Fruit fly (Drosophila melanogaster) whole organism, embryonic: ENCODE data around the gene AGO2.

ENCODE experiments used
- CG10366 ChIP-seq: fragments of 200-800 bp; sonication (Bioruptor generic); IDR thresholded peaks from 2 replicates; pipeline ENCODE4 v1.3.6; 2022; ENCODE audit warnings: missing biosample characterization, missing genetic modification characterization
- CG10565 ChIP-seq: fragments of 200-800 bp; sonication (Bioruptor generic); optimal IDR thresholded peaks from 3 replicates; lab custom pipeline; 2016; ENCODE audit warnings: missing biosample characterization, mild to moderate bottlenecking, missing genetic modification characterization
- CG11560 ChIP-seq: fragments of 200-800 bp; sonication (Bioruptor generic); IDR thresholded peaks from 3 replicates; pipeline ENCODE4 v1.3.6; 2022; ENCODE audit warnings: missing biosample characterization, missing genetic modification characterization
- CG13296 ChIP-seq: fragments of 200-800 bp; sonication (Bioruptor generic); optimal IDR thresholded peaks from 3 replicates; lab custom pipeline; 2018; ENCODE audit warnings: missing biosample characterization, mild to moderate bottlenecking, missing genetic modification characterization
- CG13894 ChIP-seq: fragments of 200-800 bp; sonication (Bioruptor generic); optimal IDR thresholded peaks from 3 replicates; lab custom pipeline; 2018; ENCODE audit warnings: missing biosample characterization, mild to moderate bottlenecking, missing genetic modification characterization, moderate library complexity
- CG15601 ChIP-seq: fragments of 200-800 bp; sonication (Bioruptor generic); optimal IDR thresholded peaks from 3 replicates; lab custom pipeline; 2019; ENCODE audit warnings: missing biosample characterization, mild to moderate bottlenecking, missing genetic modification characterization, moderate library complexity
- CG18262 ChIP-seq: fragments of 200-800 bp; optimal IDR thresholded peaks from 3 replicates; lab custom pipeline; 2019; ENCODE audit warnings: missing biosample characterization, mild to moderate bottlenecking, missing genetic modification characterization, moderate library complexity
- CG18619 ChIP-seq: fragments of 200-800 bp; sonication (Bioruptor generic); optimal IDR thresholded peaks from 3 replicates; lab custom pipeline; 2017; ENCODE audit warnings: missing biosample characterization, mild to moderate bottlenecking, missing genetic modification characterization
- CG2129 ChIP-seq: fragments of 200-800 bp; sonication (Bioruptor generic); IDR thresholded peaks from 2 replicates; pipeline ENCODE4 v1.3.6; 2022; ENCODE audit warnings: missing biosample characterization, missing genetic modification characterization; ENCODE audit not compliant: partially characterized antibody
- CG2199 ChIP-seq: fragments of 200-800 bp; sonication (Bioruptor generic); IDR thresholded peaks from 3 replicates; pipeline ENCODE4 v1.3.6; 2022; ENCODE audit warnings: missing biosample characterization, missing genetic modification characterization
- CG2712 ChIP-seq: fragments of 200-800 bp; optimal IDR thresholded peaks from 3 replicates; lab custom pipeline; 2019; ENCODE audit warnings: missing biosample characterization, mild to moderate bottlenecking, missing genetic modification characterization, moderate library complexity
- CG30431 ChIP-seq: fragments of 200-800 bp; sonication (Bioruptor generic); optimal IDR thresholded peaks from 2 replicates; lab custom pipeline; 2017; ENCODE audit warnings: missing biosample characterization, missing genetic modification characterization
- CG33557 ChIP-seq: fragments of 200-800 bp; sonication (Bioruptor generic); optimal IDR thresholded peaks from 2 replicates; lab custom pipeline; 2019; ENCODE audit warnings: missing biosample characterization, mild to moderate bottlenecking, missing genetic modification characterization, moderate library complexity
- CG7839 ChIP-seq: fragments of 200-800 bp; sonication (Bioruptor generic); optimal IDR thresholded peaks from 3 replicates; lab custom pipeline; 2018; ENCODE audit warnings: missing biosample characterization, mild to moderate bottlenecking, missing genetic modification characterization, moderate library complexity
- CG7963 ChIP-seq: fragments of 200-800 bp; sonication (Bioruptor generic); IDR thresholded peaks from 3 replicates; pipeline ENCODE4 v1.3.6; 2022; ENCODE audit warnings: missing biosample characterization, missing genetic modification characterization; ENCODE audit not compliant: partially characterized antibody
- CG9437 ChIP-seq: fragments of 200-800 bp; sonication (Bioruptor generic); optimal IDR thresholded peaks from 2 replicates; lab custom pipeline; 2018; ENCODE audit warnings: missing biosample characterization, mild to moderate bottlenecking, missing genetic modification characterization
- CTCF ChIP-seq: fragments of 200-800 bp; sonication (Bioruptor generic); optimal IDR thresholded peaks from 2 replicates; lab custom pipeline; 2017; ENCODE audit warnings: missing biosample characterization, mild to moderate bottlenecking, missing genetic modification characterization, moderate library complexity
- Chrac-16 ChIP-seq: fragments of 200-800 bp; sonication (Bioruptor generic); optimal IDR thresholded peaks from 3 replicates; lab custom pipeline; 2016; ENCODE audit warnings: missing biosample characterization, missing genetic modification characterization
- Dfd ChIP-seq, 2 experiments: fragments of >200 bp; optimal IDR thresholded peaks; 2 replicates each; lab custom pipeline; 2017; ENCODE audit warnings: missing biosample characterization in 2 of 2, missing genetic modification characterization in 2 of 2
- Dll ChIP-seq: fragments of 200-800 bp; sonication (Bioruptor generic); IDR thresholded peaks from 4 replicates; pipeline ENCODE4 v1.3.6; 2022; ENCODE audit warnings: missing biosample characterization, missing genetic modification characterization; ENCODE audit not compliant: partially characterized antibody
- Dref ChIP-seq: fragments of 200-800 bp; sonication (Bioruptor generic); IDR thresholded peaks from 2 replicates; pipeline ENCODE4 v1.3.6; 2022; ENCODE audit warnings: missing biosample characterization, missing genetic modification characterization
- Ets65A ChIP-seq: fragments of 200-800 bp; sonication (Bioruptor generic); peaks from one replicate; lab custom pipeline; 2016; ENCODE audit warnings: missing biosample characterization, missing genetic modification characterization
- GATAe ChIP-seq: fragments of 200-800 bp; sonication (Bioruptor generic); conservative IDR thresholded peaks from 2 replicates; pipeline ENCODE4 v1.3.6; 2022; ENCODE audit warnings: missing biosample characterization, missing genetic modification characterization
- Gug ChIP-seq: fragments of 200-800 bp; sonication (Bioruptor generic); IDR thresholded peaks from 4 replicates; pipeline ENCODE4 v1.3.6; 2022; ENCODE audit warnings: missing biosample characterization, missing genetic modification characterization
- Lhr ChIP-seq: fragments of 200-800 bp; sonication (Bioruptor generic); optimal IDR thresholded peaks from 3 replicates; lab custom pipeline; 2017; ENCODE audit warnings: mild to moderate bottlenecking, missing biosample characterization, missing genetic modification reagents, missing genetic modification characterization
- Med ChIP-seq: fragments of 200-800 bp; sonication (Bioruptor generic); peaks from one replicate; lab custom pipeline; 2016; ENCODE audit warnings: missing biosample characterization, missing genetic modification characterization, mild to moderate bottlenecking, inconsistent platforms, moderate library complexity
- Myb ChIP-seq: fragments of 200-800 bp; sonication (Bioruptor generic); optimal IDR thresholded peaks from 2 replicates; lab custom pipeline; 2016; ENCODE audit warnings: missing biosample characterization, missing genetic modification characterization
- NfI ChIP-seq: fragments of 200-800 bp; sonication (Bioruptor generic); optimal IDR thresholded peaks from 3 replicates; lab custom pipeline; 2018; ENCODE audit warnings: missing biosample characterization, mild to moderate bottlenecking, missing genetic modification characterization, moderate library complexity
- Pdp1 ChIP-seq, 2 experiments: fragments of 200-800 bp; sonication (Bioruptor generic); optimal IDR thresholded peaks; 3 replicates each; lab custom pipeline; 2016; ENCODE audit warnings: missing biosample characterization in 2 of 2, missing genetic modification characterization in 2 of 2, mild to moderate bottlenecking in 1 of 2, moderate library complexity in 1 of 2
- Sin3A ChIP-seq: fragments of >200 bp; optimal IDR thresholded peaks from 2 replicates; lab custom pipeline; 2018
- Vsx1 ChIP-seq: fragments of 200-800 bp; sonication (Bioruptor generic); optimal IDR thresholded peaks from 2 replicates; lab custom pipeline; 2017; ENCODE audit warnings: missing biosample characterization, mild to moderate bottlenecking, missing genetic modification characterization, missing genetic modification reagents
- cad ChIP-seq: fragments of >200 bp; optimal IDR thresholded peaks from 2 replicates; lab custom pipeline; 2017; ENCODE audit warnings: missing biosample characterization, missing genetic modification characterization
- cg ChIP-seq: fragments of 200-800 bp; sonication (Bioruptor generic); optimal IDR thresholded peaks from 3 replicates; lab custom pipeline; 2019; ENCODE audit warnings: missing biosample characterization, mild to moderate bottlenecking, missing genetic modification characterization, moderate library complexity
- dmrt99B ChIP-seq: fragments of 200-800 bp; sonication (Bioruptor generic); optimal IDR thresholded peaks from 2 replicates; lab custom pipeline; 2018; ENCODE audit warnings: missing biosample characterization, mild to moderate bottlenecking, missing genetic modification characterization, moderate library complexity
- esg ChIP-seq: fragments of 200-800 bp; sonication (Bioruptor generic); conservative IDR thresholded peaks from 2 replicates; pipeline ENCODE4 v1.3.6; 2022; ENCODE audit warnings: missing biosample characterization, missing genetic modification characterization
- gem ChIP-seq: fragments of 200-800 bp; sonication (Bioruptor generic); optimal IDR thresholded peaks from 2 replicates; lab custom pipeline; 2019; ENCODE audit warnings: missing biosample characterization, mild to moderate bottlenecking, missing genetic modification characterization, moderate library complexity
- grau ChIP-seq: fragments of 200-800 bp; optimal IDR thresholded peaks from 3 replicates; lab custom pipeline; 2019; ENCODE audit warnings: missing biosample characterization, mild to moderate bottlenecking, missing genetic modification characterization, moderate library complexity
- grn ChIP-seq: fragments of 200-800 bp; sonication (Bioruptor generic); optimal IDR thresholded peaks from 3 replicates; lab custom pipeline; 2017; ENCODE audit warnings: missing biosample characterization, missing genetic modification characterization
- ken ChIP-seq: fragments of 200-800 bp; sonication (Bioruptor generic); IDR thresholded peaks from 3 replicates; pipeline ENCODE4 v1.3.6; 2022; ENCODE audit warnings: missing biosample characterization, missing genetic modification characterization
- kni ChIP-seq: fragments of 200-800 bp; sonication (Bioruptor generic); optimal IDR thresholded peaks from 3 replicates; lab custom pipeline; 2017; ENCODE audit warnings: mild to moderate bottlenecking, missing biosample characterization, missing genetic modification reagents, missing genetic modification characterization
- lmd ChIP-seq: fragments of 200-800 bp; sonication (Bioruptor generic); IDR thresholded peaks from 2 replicates; pipeline ENCODE4 v1.3.6; 2022; ENCODE audit warnings: missing biosample characterization, missing genetic modification characterization
- luna ChIP-seq: fragments of 200-800 bp; sonication (Bioruptor generic); optimal IDR thresholded peaks from 2 replicates; lab custom pipeline; 2016; ENCODE audit warnings: missing biosample characterization, missing genetic modification characterization
- maf-S ChIP-seq: fragments of 200-800 bp; sonication (Bioruptor generic); optimal IDR thresholded peaks from 2 replicates; lab custom pipeline; 2016; ENCODE audit warnings: missing biosample characterization, missing genetic modification characterization
- mld ChIP-seq: fragments of 200-800 bp; sonication (Bioruptor generic); IDR thresholded peaks from 3 replicates; pipeline ENCODE4 v1.3.6; 2022; ENCODE audit warnings: missing biosample characterization, missing genetic modification characterization; ENCODE audit not compliant: partially characterized antibody
- pzg ChIP-seq: fragments of 200-800 bp; sonication (Bioruptor generic); optimal IDR thresholded peaks from 3 replicates; lab custom pipeline; 2018; ENCODE audit warnings: missing biosample characterization, mild to moderate bottlenecking, missing genetic modification characterization, moderate library complexity
- sob ChIP-seq: fragments of 200-800 bp; sonication (Bioruptor generic); IDR thresholded peaks from 2 replicates; pipeline ENCODE4 v1.3.6; 2022; ENCODE audit warnings: missing biosample characterization, missing genetic modification characterization
- ssp ChIP-seq: fragments of 200-800 bp; sonication (Bioruptor generic); IDR thresholded peaks from 2 replicates; pipeline ENCODE4 v1.3.6; 2022; ENCODE audit warnings: missing biosample characterization, missing genetic modification characterization
- stc ChIP-seq: fragments of 200-800 bp; sonication (Bioruptor generic); IDR thresholded peaks from 2 replicates; pipeline ENCODE4 v1.3.6; 2022; ENCODE audit warnings: missing biosample characterization, missing genetic modification characterization
- twi ChIP-seq: fragments of 200-800 bp; optimal IDR thresholded peaks from 2 replicates; lab custom pipeline; 2019; ENCODE audit warnings: missing biosample characterization, mild to moderate bottlenecking, missing genetic modification characterization, moderate library complexity
- vfl ChIP-seq: fragments of 200-800 bp; sonication (Bioruptor generic); optimal IDR thresholded peaks from 2 replicates; lab custom pipeline; 2016; ENCODE audit warnings: missing biosample characterization, missing genetic modification characterization

Gene AGO2

dm6 chr3L:15538582-15539490, 15.1 kb upstream of the AGO2 start (continued):
- no peak for TF ChIP-seq esg (GFP tag; lab: Robert Waterston, UW)
- peak; percentile 86 for TF ChIP-seq grn (GFP tag; lab: Kevin White, UChicago)
- no peak for TF ChIP-seq CG7839 (tag; lab: Kevin White, UChicago)
- TF ChIP-seq CG9437: no peak
- TF ChIP-seq CG10366: no peak
- TF ChIP-seq Dref (GFP tag; lab: Robert Waterston, UW): no peak
- TF ChIP-seq ssp (GFP tag; lab: Robert Waterston, UW): no peak
- no peak for TF ChIP-seq CG13894 (tag; lab: Kevin White, UChicago)
- TF ChIP-seq CG11560: no peak
- no peak for TF ChIP-seq stc (GFP tag; lab: Robert Waterston, UW)
- TF ChIP-seq Med (GFP tag; lab: Kevin White, UChicago): peak; percentile 21
- TF ChIP-seq gem (tag; lab: Kevin White, UChicago): peak; percentile 22
- TF ChIP-seq Myb: no peak
- no peak for TF ChIP-seq CTCF
- no peak for TF ChIP-seq CG33557 (GFP tag; lab: Kevin White, UChicago)
- no peak for TF ChIP-seq Lhr (GFP tag; lab: Kevin White, UChicago)
- no peak for TF ChIP-seq grau (tag; lab: Kevin White, UChicago)
- no peak for TF ChIP-seq CG2129
- TF ChIP-seq twi (tag; lab: Kevin White, UChicago): no peak
- TF ChIP-seq luna: no peak
- TF ChIP-seq Sin3A (lab: Kevin White, UChicago): no peak
- no peak for TF ChIP-seq kni
- TF ChIP-seq Dfd (GFP tag; optimal IDR thresholded peaks at IDR 0.05; lab: Kevin White, UChicago): no peak
- no peak for TF ChIP-seq CG30431 (GFP tag; lab: Kevin White, UChicago)
- no peak for TF ChIP-seq ken (GFP tag; lab: Robert Waterston, UW)
- peak; percentile 6 for TF ChIP-seq CG2712 (tag; lab: Kevin White, UChicago)
- TF ChIP-seq sob (GFP tag; lab: Robert Waterston, UW): no peak
- peak; percentile 1 for TF ChIP-seq dmrt99B (tag; lab: Kevin White, UChicago)
- TF ChIP-seq pzg (GFP tag; lab: Kevin White, UChicago): no peak
- no peak for TF ChIP-seq Chrac-16 (GFP tag; lab: Kevin White, UChicago)
- TF ChIP-seq cad (GFP tag; lab: Kevin White, UChicago): no peak
- no peak for TF ChIP-seq vfl (GFP tag; lab: Kevin White, UChicago)
- TF ChIP-seq Pdp1 (GFP tag; optimal IDR thresholded peaks at IDR 0.05; lab: Kevin White, UChicago): peak in 1 of 2 experiments; percentile 35
- no peak for TF ChIP-seq Dll
- TF ChIP-seq Gug (GFP tag; lab: Robert Waterston, UW): no peak
- peak; percentile 63; the same call in 1 of the 2 replicates for TF ChIP-seq GATAe (GFP tag; lab: Robert Waterston, UW)
- TF ChIP-seq CG10565: no peak
- peak; percentile 40 for TF ChIP-seq Ets65A (GFP tag; lab: Kevin White, UChicago)
- no peak for TF ChIP-seq cg (GFP tag; lab: Kevin White, UChicago)
- no peak for TF ChIP-seq NfI (GFP tag; lab: Kevin White, UChicago)
- peak; percentile 18 for TF ChIP-seq CG18262 (tag; lab: Kevin White, UChicago)
- peak; percentile 55 for TF ChIP-seq Vsx1 (GFP tag; lab: Kevin White, UChicago)
- TF ChIP-seq mld: no peak
- no peak for TF ChIP-seq CG7963
- no peak for TF ChIP-seq CG18619
- no peak for TF ChIP-seq CG2199 (GFP tag; lab: Robert Waterston, UW)
- no peak for TF ChIP-seq CG13296 (GFP tag; lab: Kevin White, UChicago)
- TF ChIP-seq maf-S: no peak
- no peak for TF ChIP-seq lmd (GFP tag; lab: Robert Waterston, UW)
- no peak for TF ChIP-seq CG15601 (tag; lab: Kevin White, UChicago)
